Worm (Caenorhabditis elegans) whole organism, mixed stage, embryonic: ENCODE data around the gene srz-82.
A peak's percentile ranks its signal among the peaks of the same experiment; 100 is the strongest.

Source experiments
- M03D4.4 ChIP-seq: sonication (generic microtip); optimal IDR thresholded peaks from 2 replicates; lab custom pipeline; 2017; ENCODE audit warnings: mild to moderate bottlenecking, missing genetic modification characterization, missing compliant biosample characterization
- bed-3 ChIP-seq: fragments of 200-800 bp; sonication (Bioruptor generic); optimal IDR thresholded peaks from 3 replicates; lab custom pipeline; 2018; ENCODE audit warnings: mild to moderate bottlenecking, missing genetic modification characterization, moderate library complexity, missing compliant biosample characterization
- blmp-1 ChIP-seq: fragments of 150-350 bp; optimal IDR thresholded peaks from 2 replicates; lab custom pipeline; 2014; ENCODE audit warnings: missing biosample characterization, missing genetic modification characterization
- ceh-39 ChIP-seq: fragments of 150-350 bp; optimal IDR thresholded peaks from 2 replicates; lab custom pipeline; 2014; ENCODE audit warnings: missing biosample characterization, missing genetic modification characterization
- ceh-43 ChIP-seq: fragments of 200-800 bp; sonication (Bioruptor generic); optimal IDR thresholded peaks from 2 replicates; lab custom pipeline; 2018; ENCODE audit warnings: mild to moderate bottlenecking, missing genetic modification characterization, moderate library complexity, missing compliant biosample characterization
- ceh-83 ChIP-seq: fragments of 200-800 bp; sonication (Bioruptor generic); optimal IDR thresholded peaks from 2 replicates; lab custom pipeline; 2018; ENCODE audit warnings: mild to moderate bottlenecking, missing genetic modification characterization, missing compliant biosample characterization
- ces-1 ChIP-seq: fragments of 150-350 bp; optimal IDR thresholded peaks from 2 replicates; lab custom pipeline; 2014; ENCODE audit warnings: missing biosample characterization, missing genetic modification reagents, missing genetic modification characterization
- cnd-1 ChIP-seq: fragments of 200-800 bp; sonication (Bioruptor generic); optimal IDR thresholded peaks from 2 replicates; lab custom pipeline; 2018; ENCODE audit warnings: mild to moderate bottlenecking, missing genetic modification characterization, missing compliant biosample characterization
- drap-1 ChIP-seq: fragments of 200-800 bp; sonication (Bioruptor generic); optimal IDR thresholded peaks from 3 replicates; lab custom pipeline; 2018; ENCODE audit warnings: mild to moderate bottlenecking, missing genetic modification characterization, missing compliant biosample characterization
- elt-1 ChIP-seq: sonication (generic microtip); optimal IDR thresholded peaks from 2 replicates; lab custom pipeline; 2017; ENCODE audit warnings: missing genetic modification characterization, mild to moderate bottlenecking, missing compliant biosample characterization, antibody characterized with exemption, moderate library complexity, borderline replicate concordance; ENCODE audit not compliant: insufficient read depth
- elt-3 ChIP-seq: fragments of 150-350 bp; optimal IDR thresholded peaks from 2 replicates; lab custom pipeline; 2014; ENCODE audit warnings: missing biosample characterization, missing genetic modification characterization
- flh-1 ChIP-seq: fragments of 200-800 bp; sonication (Bioruptor generic); optimal IDR thresholded peaks from 2 replicates; lab custom pipeline; 2018; ENCODE audit warnings: mild to moderate bottlenecking, missing genetic modification characterization, moderate library complexity, missing compliant biosample characterization
- ham-2 ChIP-seq: fragments of 200-800 bp; sonication (Bioruptor generic); optimal IDR thresholded peaks from 2 replicates; lab custom pipeline; 2018; ENCODE audit warnings: mild to moderate bottlenecking, missing genetic modification characterization, missing compliant biosample characterization
- hlh-1 ChIP-seq: fragments of 150-350 bp; optimal IDR thresholded peaks from 2 replicates; lab custom pipeline; 2014; ENCODE audit warnings: missing biosample characterization, missing genetic modification reagents, missing genetic modification characterization
- lin-13 ChIP-seq: fragments of 150-350 bp; optimal IDR thresholded peaks from 2 replicates; lab custom pipeline; 2014; ENCODE audit warnings: missing biosample characterization, missing genetic modification characterization
- lin-32 ChIP-seq: fragments of 200-800 bp; sonication (Bioruptor generic); optimal IDR thresholded peaks from 2 replicates; lab custom pipeline; 2018; ENCODE audit warnings: mild to moderate bottlenecking, missing genetic modification characterization, missing compliant biosample characterization
- lsy-2 ChIP-seq: fragments of 150-350 bp; optimal IDR thresholded peaks from 2 replicates; lab custom pipeline; 2014; ENCODE audit warnings: missing biosample characterization, missing genetic modification characterization
- mab-5 ChIP-seq: fragments of 150-350 bp; optimal IDR thresholded peaks from 2 replicates; lab custom pipeline; 2014; ENCODE audit warnings: missing biosample characterization, missing genetic modification characterization
- mep-1 ChIP-seq: fragments of 150-350 bp; optimal IDR thresholded peaks from 2 replicates; lab custom pipeline; 2017; ENCODE audit warnings: missing biosample characterization, missing genetic modification reagents, missing genetic modification characterization, inconsistent platforms
- mls-2 ChIP-seq: sonication (generic microtip); optimal IDR thresholded peaks from 2 replicates; lab custom pipeline; 2016; ENCODE audit warnings: mild to moderate bottlenecking, missing genetic modification characterization, moderate library complexity, missing compliant biosample characterization
- nhr-12 ChIP-seq: fragments of 150-350 bp; optimal IDR thresholded peaks from 2 replicates; lab custom pipeline; 2014; ENCODE audit warnings: missing biosample characterization, missing genetic modification characterization
- nhr-2 ChIP-seq: fragments of 150-350 bp; optimal IDR thresholded peaks from 2 replicates; lab custom pipeline; 2014; ENCODE audit warnings: missing biosample characterization, missing genetic modification characterization
- nhr-237 ChIP-seq: fragments of 150-350 bp; optimal IDR thresholded peaks from 2 replicates; lab custom pipeline; 2014; ENCODE audit warnings: missing biosample characterization, missing genetic modification characterization
- nhr-28 ChIP-seq: fragments of 150-350 bp; optimal IDR thresholded peaks from 2 replicates; lab custom pipeline; 2014; ENCODE audit warnings: missing biosample characterization, missing genetic modification characterization
- nhr-76 ChIP-seq: sonication (generic microtip); optimal IDR thresholded peaks from 2 replicates; lab custom pipeline; 2017; ENCODE audit warnings: missing biosample characterization, missing genetic modification characterization
- pha-4 ChIP-seq: fragments of 150-350 bp; optimal IDR thresholded peaks from 2 replicates; lab custom pipeline; 2018; ENCODE audit warnings: missing biosample characterization, missing genetic modification reagents, missing genetic modification characterization
- sem-2 ChIP-seq: fragments of 200-800 bp; sonication (Bioruptor generic); optimal IDR thresholded peaks from 2 replicates; lab custom pipeline; 2018; ENCODE audit warnings: mild to moderate bottlenecking, missing genetic modification characterization, missing compliant biosample characterization
- snpc-4 ChIP-seq: fragments of 150-350 bp; optimal IDR thresholded peaks from 2 replicates; lab custom pipeline; 2014; ENCODE audit warnings: missing biosample characterization, missing genetic modification characterization
- sptf-1 ChIP-seq: sonication (generic microtip); optimal IDR thresholded peaks from 2 replicates; lab custom pipeline; 2017; ENCODE audit warnings: mild to moderate bottlenecking, missing genetic modification characterization, moderate library complexity, missing compliant biosample characterization
- tbx-8 ChIP-seq: fragments of 200-800 bp; sonication (Bioruptor generic); optimal IDR thresholded peaks from 2 replicates; lab custom pipeline; 2018; ENCODE audit warnings: mild to moderate bottlenecking, missing genetic modification characterization, moderate library complexity, missing compliant biosample characterization
- unc-120 ChIP-seq: sonication (generic microtip); optimal IDR thresholded peaks from 2 replicates; lab custom pipeline; 2017; ENCODE audit warnings: missing genetic modification characterization, missing compliant biosample characterization; ENCODE audit not compliant: poor library complexity, severe bottlenecking
- unc-39 ChIP-seq: fragments of 150-350 bp; optimal IDR thresholded peaks from 2 replicates; lab custom pipeline; 2014; ENCODE audit warnings: missing biosample characterization, missing genetic modification characterization
- unc-62 ChIP-seq: fragments of 150-350 bp; optimal IDR thresholded peaks from 2 replicates; lab custom pipeline; 2014; ENCODE audit warnings: missing biosample characterization, missing genetic modification reagents, missing genetic modification characterization
- zip-8 ChIP-seq: fragments of 150-350 bp; optimal IDR thresholded peaks from 2 replicates; lab custom pipeline; 2014; ENCODE audit warnings: missing biosample characterization, missing genetic modification characterization
- ztf-11 ChIP-seq: fragments of 150-350 bp; optimal IDR thresholded peaks from 2 replicates; lab custom pipeline; 2014; ENCODE audit warnings: missing biosample characterization, missing genetic modification characterization

The srz-82 gene

ce11 chrIV:3516586-3516985 lies 33.9 kb downstream of the srz-82 start, which contains the start of gene unc-33:
Gene unc-33 (plus strand): TSS chrIV:3516886.
- TF ChIP-seq unc-39 (tag; lab: Kevin White, UChicago) = no peak
- no peak for TF ChIP-seq ceh-83 (GFP tag; lab: Kevin White, UChicago)
- no peak for TF ChIP-seq mab-5 (tag; lab: Kevin White, UChicago)
- no peak for TF ChIP-seq lin-13 (tag; lab: Kevin White, UChicago)
- no peak for TF ChIP-seq ztf-11 (tag; lab: Kevin White, UChicago)

ce11 chrIV:3517582-3517981 lies 34.9 kb downstream of the srz-82 start:
- TF ChIP-seq nhr-28 (tag; lab: Kevin White, UChicago) = no peak
- no peak for TF ChIP-seq unc-120
- no peak for TF ChIP-seq ceh-39
- TF ChIP-seq flh-1 (GFP tag; lab: Kevin White, UChicago) = no peak
- no peak for TF ChIP-seq lin-13 (tag; lab: Kevin White, UChicago)
- no peak for TF ChIP-seq M03D4.4
- no peak for TF ChIP-seq ztf-11 (tag; lab: Kevin White, UChicago)
- TF ChIP-seq ces-1 (GFP tag; lab: Kevin White, UChicago) = no peak
- no peak for TF ChIP-seq nhr-12 (tag; lab: Kevin White, UChicago)

ce11 chrIV:3519352-3519751 lies 36.7 kb downstream of the srz-82 start:
- TF ChIP-seq pha-4 (tag; lab: Kevin White, UChicago) (peak; percentile 34), elt-3 (tag; lab: Kevin White, UChicago) (no peak), unc-120 (peak; percentile 39), blmp-1 (tag; lab: Kevin White, UChicago) (peak; percentile 59), ces-1 (GFP tag; lab: Kevin White, UChicago) (peak; percentile 52)
- TF ChIP-seq, all 35 proteins: peak for 4

ce11 chrIV:3520374-3520773 lies 37.7 kb downstream of the srz-82 start:
- TF ChIP-seq tbx-8 (GFP tag; lab: Kevin White, UChicago) (no peak), ham-2 (GFP tag; lab: Kevin White, UChicago) (no peak), bed-3 (GFP tag; lab: Kevin White, UChicago) (no peak), nhr-76 (no peak), nhr-12 (tag; lab: Kevin White, UChicago) (no peak), nhr-237 (no peak), lin-32 (no peak), ceh-43 (GFP tag; lab: Kevin White, UChicago) (no peak), lin-13 (tag; lab: Kevin White, UChicago) (no peak), ceh-39 (no peak), ces-1 (GFP tag; lab: Kevin White, UChicago) (no peak), unc-120 (no peak), M03D4.4 (no peak), zip-8 (tag; lab: Kevin White, UChicago) (no peak), nhr-28 (tag; lab: Kevin White, UChicago) (no peak), ztf-11 (tag; lab: Kevin White, UChicago) (no peak), sptf-1 (no peak), mab-5 (tag; lab: Kevin White, UChicago) (no peak)

- TF ChIP-seq ces-1 (GFP tag; lab: Kevin White, UChicago) (peak; percentile 10), sem-2 (peak; percentile 7), unc-39 (tag; lab: Kevin White, UChicago) (peak; percentile 11), snpc-4 (tag; lab: Kevin White, UChicago) (no peak), M03D4.4 (no peak), elt-1 (tag; lab: Kevin White, UChicago) (no peak), nhr-2 (tag; lab: Kevin White, UChicago) (no peak), cnd-1 (tag; lab: Kevin White, UChicago) (peak; percentile 19), ztf-11 (tag; lab: Kevin White, UChicago) (peak; percentile 47), zip-8 (tag; lab: Kevin White, UChicago) (peak; percentile 18), pha-4 (tag; lab: Kevin White, UChicago) (peak; percentile 11), ceh-83 (GFP tag; lab: Kevin White, UChicago) (no peak)
These were observed 38.3 kb downstream of the srz-82 start for ce11 chrIV:3520957-3521356.

- TF ChIP-seq nhr-76 (no peak), elt-1 (tag; lab: Kevin White, UChicago) (no peak), unc-62 (peak; percentile 75), pha-4 (tag; lab: Kevin White, UChicago) (no peak), snpc-4 (tag; lab: Kevin White, UChicago) (no peak), tbx-8 (GFP tag; lab: Kevin White, UChicago) (peak; percentile 36), sptf-1 (peak; percentile 48), nhr-12 (tag; lab: Kevin White, UChicago) (no peak), mab-5 (tag; lab: Kevin White, UChicago) (no peak), mep-1 (tag; lab: Kevin White, UChicago) (no peak), nhr-237 (no peak), unc-39 (tag; lab: Kevin White, UChicago) (no peak), lin-32 (peak; percentile 60), bed-3 (GFP tag; lab: Kevin White, UChicago) (no peak), elt-3 (tag; lab: Kevin White, UChicago) (no peak), drap-1 (GFP tag; lab: Kevin White, UChicago) (peak; percentile 43), ceh-43 (GFP tag; lab: Kevin White, UChicago) (peak; percentile 77), blmp-1 (tag; lab: Kevin White, UChicago) (no peak), ham-2 (GFP tag; lab: Kevin White, UChicago) (peak; percentile 84), nhr-2 (tag; lab: Kevin White, UChicago) (peak; percentile 29), mls-2 (tag; lab: Kevin White, UChicago) (peak; percentile 84), nhr-28 (tag; lab: Kevin White, UChicago) (no peak), hlh-1 (tag; lab: Kevin White, UChicago) (no peak), lsy-2 (tag; lab: Kevin White, UChicago) (no peak), cnd-1 (tag; lab: Kevin White, UChicago) (peak; percentile 67), unc-120 (no peak), flh-1 (GFP tag; lab: Kevin White, UChicago) (no peak)
These were observed 39.0 kb downstream of the srz-82 start for ce11 chrIV:3521710-3522109.
